Worm (Caenorhabditis elegans): ENCODE results near the gene srt-48.

Gene srt-48

ce11 chrIV:15042159-15042936 lies 26.4 kb downstream of the srt-48 start:
- no peak for TF ChIP-seq rcor-1 (GFP tag; IDR thresholded peaks at IDR 0.05)
- no peak for TF ChIP-seq attf-5 (GFP tag; optimal IDR thresholded peaks at IDR 0.05)
- TF ChIP-seq C17E4.6 (GFP tag; IDR thresholded peaks at IDR 0.05) = no peak
- TF ChIP-seq ceh-40 (GFP tag; IDR thresholded peaks at IDR 0.05) = no peak
- TF ChIP-seq ccch-3 (GFP tag; optimal IDR thresholded peaks at IDR 0.05) = no peak
- no peak for TF ChIP-seq B0019.2 (GFP tag; conservative IDR thresholded peaks at IDR 0.05)
- TF ChIP-seq ceh-58 (GFP tag; IDR thresholded peaks at IDR 0.05) = 0 out of 2 replicates have a peak, but pooled peaks have one; percentile 44
- TF ChIP-seq F52B5.7 (tag; optimal IDR thresholded peaks at IDR 0.05) = no peak
- TF ChIP-seq lin-35 (GFP tag; optimal IDR thresholded peaks at IDR 0.05) = no peak
- peak; percentile 67 for TF ChIP-seq lin-26 (GFP tag; IDR thresholded peaks at IDR 0.05)
- TF ChIP-seq mcd-1 (GFP tag; IDR thresholded peaks at IDR 0.05) = peak; percentile 41; the same call in 1 of the 2 replicates
- TF ChIP-seq sptf-2 (GFP tag; optimal IDR thresholded peaks at IDR 0.05) = no peak
- peak; percentile 49 for TF ChIP-seq chd-7 (tag; optimal IDR thresholded peaks at IDR 0.05)
- TF ChIP-seq nfyb-1 (GFP tag; IDR thresholded peaks at IDR 0.05) = peak; percentile 72
- peak; percentile 41 for TF ChIP-seq hmg-1.2 (GFP tag; IDR thresholded peaks at IDR 0.05)
- 0 out of 2 replicates have a peak, but pooled peaks have one; percentile 33 for TF ChIP-seq Y53F4B.3 (GFP tag; IDR thresholded peaks at IDR 0.05)
- 0 out of 2 replicates have a peak, but pooled peaks have one; percentile 30 for TF ChIP-seq hlh-26 (GFP tag; conservative IDR thresholded peaks at IDR 0.05)
- no peak for TF ChIP-seq F57A8.1 (GFP tag; optimal IDR thresholded peaks at IDR 0.05)
- peak; percentile 22; the same call in 1 of the 2 replicates for TF ChIP-seq madf-6 (GFP tag; IDR thresholded peaks at IDR 0.05)
- no peak for TF ChIP-seq him-1 (tag; optimal IDR thresholded peaks at IDR 0.05)
- no peak for TF ChIP-seq fkh-3 (tag; optimal IDR thresholded peaks at IDR 0.05)
- TF ChIP-seq ama-1 (optimal IDR thresholded peaks at IDR 0.05) = no peak
- peak in 1 of 2 experiments; percentile 45 for TF ChIP-seq ama-1 (GFP tag; optimal IDR thresholded peaks at IDR 0.05)
- peak; percentile 39 for TF ChIP-seq lin-54 (GFP tag; optimal IDR thresholded peaks at IDR 0.05)
- TF ChIP-seq lin-40 (tag; optimal IDR thresholded peaks at IDR 0.05) = no peak
- TF ChIP-seq F33H1.4 (GFP tag; IDR thresholded peaks at IDR 0.05) = peak; percentile 49
- TF ChIP-seq lir-1 (GFP tag; conservative IDR thresholded peaks at IDR 0.05) = peak; percentile 25; the same call in 1 of the 2 replicates
- 0 out of 2 replicates have a peak, but pooled peaks have one; percentile 69 for TF ChIP-seq ztf-28 (GFP tag; IDR thresholded peaks at IDR 0.05)
- TF ChIP-seq attf-6 (GFP tag; IDR thresholded peaks at IDR 0.05) = peak; percentile 92
- no peak for TF ChIP-seq ekl-4 (GFP tag; IDR thresholded peaks at IDR 0.05)
- TF ChIP-seq ceh-79 (tag; optimal IDR thresholded peaks at IDR 0.05) = no peak
- peak; percentile 68 for TF ChIP-seq zfh-2 (GFP tag; conservative IDR thresholded peaks at IDR 0.05)
- TF ChIP-seq tbp1 (GFP tag; optimal IDR thresholded peaks at IDR 0.05) = peak; percentile 56
- no peak for TF ChIP-seq K11D2.4 (GFP tag; IDR thresholded peaks at IDR 0.05)
- 0 out of 2 replicates have a peak, but pooled peaks have one; percentile 29 for TF ChIP-seq ceh-100 (GFP tag; IDR thresholded peaks at IDR 0.05)
- TF ChIP-seq T07F8.4 (tag; optimal IDR thresholded peaks at IDR 0.05) = no peak
- 0 out of 2 replicates have a peak, but pooled peaks have one; percentile 65 for TF ChIP-seq Y53G8AR.9 (GFP tag; conservative IDR thresholded peaks at IDR 0.05)
- TF ChIP-seq dox-1 (GFP tag; IDR thresholded peaks at IDR 0.05) = peak; percentile 63
- TF ChIP-seq snpc-4 (GFP tag; optimal IDR thresholded peaks at IDR 0.05) = peak; percentile 68
- TF ChIP-seq snpc-4 (tag; optimal IDR thresholded peaks at IDR 0.05) = peak in 3 of 4 experiments; percentile 58 to 91 (median 80)
- TF ChIP-seq Y79H2A.3 (GFP tag; conservative IDR thresholded peaks at IDR 0.05) = peak; percentile 50; the same call in 1 of the 2 replicates
- no peak for TF ChIP-seq sea-2 (GFP tag; IDR thresholded peaks at IDR 0.05)
- peak; percentile 29 for TF ChIP-seq athp-1 (tag; optimal IDR thresholded peaks at IDR 0.05)
- peak; percentile 72 for TF ChIP-seq madf-3 (GFP tag; IDR thresholded peaks at IDR 0.05)
- TF ChIP-seq snpc-1.3 (tag; optimal IDR thresholded peaks at IDR 0.05; ENCODE audit: insufficient read depth) = peak; percentile 47
- no peak for TF ChIP-seq mes-4 (tag; optimal IDR thresholded peaks at IDR 0.05)
- no peak; the same call in 1 of the 2 replicates for TF ChIP-seq hsf-1 (GFP tag; IDR thresholded peaks at IDR 0.05)
